Fruit fly (Drosophila melanogaster): ENCODE results near the gene CG6168.

DNA sequence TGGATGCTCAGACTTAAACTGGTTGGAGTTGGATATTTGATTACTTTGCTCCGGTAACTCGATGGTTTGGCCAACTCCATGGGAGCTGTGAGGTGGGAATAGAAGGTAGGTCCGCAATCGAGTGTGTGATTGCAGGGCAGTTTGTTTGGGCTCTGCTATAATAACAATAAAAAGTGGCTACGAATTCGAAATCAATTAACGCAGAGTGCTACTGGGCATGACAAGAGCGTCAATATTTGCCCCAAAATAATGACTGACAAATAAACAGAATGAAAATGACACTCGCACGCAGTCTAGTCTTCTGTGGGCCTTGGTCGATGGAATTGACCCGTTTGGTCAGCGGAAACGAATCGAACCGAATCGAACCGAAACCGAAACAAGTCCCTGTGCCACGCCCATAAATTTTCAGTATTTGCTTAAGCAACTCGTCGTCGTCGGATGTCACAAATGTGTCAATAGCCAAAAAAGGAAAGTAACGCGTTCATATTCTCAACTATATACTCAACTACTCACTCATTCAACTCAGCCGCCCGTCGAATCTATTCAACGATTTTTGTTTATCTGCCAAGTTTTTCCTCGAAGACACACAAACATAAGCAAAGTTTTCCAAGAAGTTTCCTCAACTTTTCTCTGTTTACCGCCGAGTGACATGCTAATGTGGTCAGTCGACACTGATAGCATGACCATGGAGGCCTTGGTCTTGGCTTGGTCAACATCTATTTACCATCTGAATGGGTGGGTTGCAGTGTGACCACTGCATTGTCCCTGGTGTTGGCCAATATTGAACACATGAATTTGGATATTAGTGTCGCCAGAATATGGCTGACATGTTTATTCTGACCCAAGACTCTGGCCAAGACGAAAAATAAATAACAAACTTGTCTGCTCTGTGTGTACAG is 34.2 kb upstream of the CG6168 start:
- TF ChIP-seq CG31627 (GFP tag; optimal IDR thresholded peaks at IDR 0.05) (no peak), CG15336 (GFP tag; IDR thresholded peaks at IDR 0.05) (0 out of 2 replicates have a peak, but pooled peaks have one; percentile 7), Hr39 (GFP tag; optimal IDR thresholded peaks at IDR 0.05) (no peak), CG11902 (GFP tag; optimal IDR thresholded peaks at IDR 0.05) (no peak), CG6854 (GFP tag; optimal IDR thresholded peaks at IDR 0.05) (no peak)
